Fruit fly (Drosophila melanogaster) whole organism, embryonic: ENCODE data around the gene CG13484.
A peak's percentile ranks its signal among the peaks of the same experiment; 100 is the strongest.

ENCODE experiments used
- Antp ChIP-seq: fragments of 200-800 bp; sonication (Bioruptor generic); optimal IDR thresholded peaks from 3 replicates; lab custom pipeline; 2016; ENCODE audit warnings: missing biosample characterization, missing genetic modification characterization
- Asciz ChIP-seq: fragments of 200-800 bp; sonication (Bioruptor generic); optimal IDR thresholded peaks from 2 replicates; lab custom pipeline; 2017; ENCODE audit warnings: missing biosample characterization, mild to moderate bottlenecking, missing genetic modification characterization, missing genetic modification reagents
- Atf-2 ChIP-seq: fragments of 200-800 bp; sonication (Bioruptor generic); optimal IDR thresholded peaks from 2 replicates; lab custom pipeline; 2016; ENCODE audit warnings: missing biosample characterization, missing genetic modification characterization
- Awh ChIP-seq: fragments of 200-800 bp; sonication (Bioruptor generic); IDR thresholded peaks from 2 replicates; pipeline ENCODE4, ENCODE4 v1.3.6; 2022; ENCODE audit warnings: missing biosample characterization, missing genetic modification characterization
- CG10267 ChIP-seq: fragments of 200-800 bp; sonication (Bioruptor generic); optimal IDR thresholded peaks from 2 replicates; lab custom pipeline; 2018; ENCODE audit warnings: missing biosample characterization, mild to moderate bottlenecking, missing genetic modification characterization, moderate library complexity
- CG10654 ChIP-seq: fragments of 200-800 bp; sonication (Bioruptor generic); optimal IDR thresholded peaks from 2 replicates; lab custom pipeline; 2016; ENCODE audit warnings: missing biosample characterization, missing genetic modification characterization
- CG12071 ChIP-seq: fragments of 200-800 bp; sonication (Bioruptor generic); optimal IDR thresholded peaks from 3 replicates; lab custom pipeline; 2018; ENCODE audit warnings: missing biosample characterization, mild to moderate bottlenecking, missing genetic modification characterization
- CG1233 ChIP-seq: fragments of 200-800 bp; sonication (Bioruptor generic); optimal IDR thresholded peaks from 4 replicates; lab custom pipeline; 2018; ENCODE audit warnings: missing biosample characterization, mild to moderate bottlenecking, missing genetic modification characterization
- CG14710 ChIP-seq: fragments of 200-800 bp; sonication (Bioruptor generic); optimal IDR thresholded peaks from 3 replicates; lab custom pipeline; 2019; ENCODE audit warnings: missing biosample characterization, mild to moderate bottlenecking, missing genetic modification characterization, moderate library complexity
- CG15011 ChIP-seq: fragments of 200-800 bp; sonication (Bioruptor generic); optimal IDR thresholded peaks from 3 replicates; lab custom pipeline; 2018; ENCODE audit warnings: missing biosample characterization, mild to moderate bottlenecking, missing genetic modification characterization
- CG30431 ChIP-seq: fragments of 200-800 bp; sonication (Bioruptor generic); optimal IDR thresholded peaks from 2 replicates; lab custom pipeline; 2017; ENCODE audit warnings: missing biosample characterization, missing genetic modification characterization
- CG31224 ChIP-seq: fragments of 200-800 bp; sonication (Bioruptor generic); IDR thresholded peaks from 2 replicates; pipeline ENCODE4 v1.3.6; 2022; ENCODE audit warnings: missing biosample characterization, missing genetic modification characterization
- CG32532 ChIP-seq: fragments of 200-800 bp; sonication (Bioruptor generic); IDR thresholded peaks from 2 replicates; pipeline ENCODE4 v1.3.6; 2022; ENCODE audit warnings: missing biosample characterization, missing genetic modification characterization
- CG32772 ChIP-seq: fragments of 200-800 bp; sonication (Bioruptor generic); IDR thresholded peaks from 2 replicates; pipeline ENCODE4 v1.3.6; 2022; ENCODE audit warnings: missing biosample characterization, missing genetic modification characterization
- CG34376 ChIP-seq: fragments of 200-800 bp; sonication (Bioruptor generic); optimal IDR thresholded peaks from 2 replicates; lab custom pipeline; 2018; ENCODE audit warnings: missing biosample characterization, mild to moderate bottlenecking, missing genetic modification characterization
- CG43689 ChIP-seq: fragments of 200-800 bp; sonication (Bioruptor generic); IDR thresholded peaks from 2 replicates; pipeline ENCODE4 v1.3.6; 2022; ENCODE audit warnings: missing biosample characterization, missing genetic modification characterization
- CHES-1-like ChIP-seq: fragments of 200-800 bp; sonication (Bioruptor generic); optimal IDR thresholded peaks from 2 replicates; lab custom pipeline; 2016; ENCODE audit warnings: missing biosample characterization, missing genetic modification characterization
- CkIIα-i1 ChIP-seq: fragments of 200-800 bp; sonication (Bioruptor generic); IDR thresholded peaks from 2 replicates; pipeline ENCODE4 v1.3.6; 2022; ENCODE audit warnings: missing biosample characterization, missing genetic modification characterization
- Dip2 ChIP-seq: fragments of 200-800 bp; sonication (Bioruptor generic); IDR thresholded peaks from 2 replicates; pipeline ENCODE4 v1.3.6; 2022; ENCODE audit warnings: missing biosample characterization, missing genetic modification characterization
- Dip3 ChIP-seq: fragments of 200-800 bp; sonication (Bioruptor generic); optimal IDR thresholded peaks from 3 replicates; lab custom pipeline; 2016; ENCODE audit warnings: missing biosample characterization, missing genetic modification characterization
- Fer2 ChIP-seq: fragments of 200-800 bp; sonication (Bioruptor generic); optimal IDR thresholded peaks from 2 replicates; lab custom pipeline; 2018; ENCODE audit warnings: missing biosample characterization, mild to moderate bottlenecking, missing genetic modification characterization, moderate library complexity
- Hmx ChIP-seq: fragments of 200-800 bp; sonication (Bioruptor generic); optimal IDR thresholded peaks from 2 replicates; lab custom pipeline; 2016; ENCODE audit warnings: missing biosample characterization, missing genetic modification characterization
- Hr3 ChIP-seq: fragments of 200-800 bp; sonication (Bioruptor generic); optimal IDR thresholded peaks from 3 replicates; lab custom pipeline; 2016; ENCODE audit warnings: missing biosample characterization, missing genetic modification characterization
- MTF-1 ChIP-seq: fragments of 200-800 bp; sonication (Bioruptor generic); optimal IDR thresholded peaks from 2 replicates; lab custom pipeline; 2018; ENCODE audit warnings: missing biosample characterization, mild to moderate bottlenecking, missing genetic modification characterization, borderline replicate concordance
- Myb ChIP-seq: fragments of 200-800 bp; sonication (Bioruptor generic); optimal IDR thresholded peaks from 2 replicates; lab custom pipeline; 2016; ENCODE audit warnings: missing biosample characterization, missing genetic modification characterization
- Oaz ChIP-seq: fragments of 200-800 bp; sonication (Bioruptor generic); IDR thresholded peaks from 2 replicates; pipeline ENCODE4 v1.3.6; 2022; ENCODE audit warnings: missing biosample characterization, missing genetic modification characterization
- Rx ChIP-seq: fragments of 200-800 bp; sonication (Bioruptor generic); IDR thresholded peaks from 2 replicates; pipeline ENCODE4 v1.3.6; 2022; ENCODE audit warnings: missing biosample characterization, missing genetic modification characterization
- Sox100B ChIP-seq: fragments of 200-800 bp; sonication (Bioruptor generic); optimal IDR thresholded peaks from 3 replicates; lab custom pipeline; 2018; ENCODE audit warnings: missing biosample characterization, mild to moderate bottlenecking, missing genetic modification characterization
- Spps ChIP-seq: fragments of 200-800 bp; sonication (Bioruptor generic); optimal IDR thresholded peaks from 2 replicates; lab custom pipeline; 2018; ENCODE audit warnings: missing biosample characterization, mild to moderate bottlenecking, missing genetic modification characterization
- Sry-δ ChIP-seq: fragments of 200-800 bp; sonication (Bioruptor generic); optimal IDR thresholded peaks from 2 replicates; lab custom pipeline; 2016; ENCODE audit warnings: missing biosample characterization, missing genetic modification characterization
- Tbp ChIP-seq: fragments of >200 bp; optimal IDR thresholded peaks from 2 replicates; lab custom pipeline; 2018; ENCODE audit warnings: missing biosample characterization, missing genetic modification characterization
- amos ChIP-seq: fragments of 200-800 bp; sonication (Bioruptor generic); IDR thresholded peaks from 2 replicates; pipeline ENCODE4 v1.3.6; 2022; ENCODE audit warnings: missing biosample characterization, missing genetic modification characterization; ENCODE audit not compliant: partially characterized antibody
- ash1 ChIP-seq: fragments of 200-800 bp; sonication (Bioruptor generic); optimal IDR thresholded peaks from 2 replicates; lab custom pipeline; 2018; ENCODE audit warnings: missing biosample characterization, mild to moderate bottlenecking, missing genetic modification characterization
- ato ChIP-seq: fragments of 200-800 bp; sonication (Bioruptor generic); IDR thresholded peaks from 2 replicates; pipeline ENCODE4 v1.3.6; 2022; ENCODE audit warnings: missing biosample characterization, missing genetic modification characterization; ENCODE audit not compliant: partially characterized antibody
- cas ChIP-seq: fragments of 200-800 bp; sonication (Bioruptor generic); IDR thresholded peaks from 2 replicates; pipeline ENCODE4 v1.3.6; 2022; ENCODE audit warnings: missing biosample characterization, missing genetic modification characterization
- chif ChIP-seq, 2 experiments: fragments of 200-800 bp; sonication (Bioruptor generic); optimal IDR thresholded peaks; 3 replicates each; lab custom pipeline; 2016; ENCODE audit warnings: missing biosample characterization in 2 of 2, missing genetic modification characterization in 2 of 2
- chm ChIP-seq: fragments of 200-800 bp; sonication (Bioruptor generic); IDR thresholded peaks from 2 replicates; pipeline ENCODE4 v1.3.6; 2022; ENCODE audit warnings: missing biosample characterization, missing genetic modification characterization
- corto ChIP-seq: fragments of 200-800 bp; sonication (Bioruptor generic); optimal IDR thresholded peaks from 2 replicates; lab custom pipeline; 2016; ENCODE audit warnings: missing biosample characterization, mild to moderate bottlenecking, missing genetic modification characterization, moderate library complexity
- fd64A ChIP-seq: fragments of 200-800 bp; sonication (Bioruptor generic); optimal IDR thresholded peaks from 3 replicates; lab custom pipeline; 2018; ENCODE audit warnings: missing biosample characterization, mild to moderate bottlenecking, missing genetic modification characterization
- gcm2 ChIP-seq: fragments of 200-800 bp; sonication (Bioruptor generic); optimal IDR thresholded peaks from 2 replicates; lab custom pipeline; 2016; ENCODE audit warnings: missing biosample characterization, missing genetic modification characterization
- gfzf ChIP-seq: fragments of 200-800 bp; sonication (Bioruptor generic); optimal IDR thresholded peaks from 2 replicates; lab custom pipeline; 2016; ENCODE audit warnings: missing biosample characterization, mild to moderate bottlenecking, missing genetic modification characterization, moderate library complexity
- gsb-n ChIP-seq: fragments of 200-800 bp; sonication (Bioruptor generic); optimal IDR thresholded peaks from 3 replicates; lab custom pipeline; 2018; ENCODE audit warnings: missing biosample characterization, mild to moderate bottlenecking, missing genetic modification characterization
- h ChIP-seq: fragments of >200 bp; optimal IDR thresholded peaks from 2 replicates; lab custom pipeline; 2017
- her ChIP-seq: fragments of 200-800 bp; sonication (Bioruptor generic); optimal IDR thresholded peaks from 2 replicates; lab custom pipeline; 2016; ENCODE audit warnings: missing biosample characterization, missing genetic modification characterization
- nerfin-2 ChIP-seq: fragments of 200-800 bp; sonication (Bioruptor generic); IDR thresholded peaks from 2 replicates; pipeline ENCODE4 v1.3.6; 2022; ENCODE audit warnings: missing biosample characterization, missing genetic modification characterization; ENCODE audit not compliant: partially characterized antibody
- pan ChIP-seq, 4 experiments: fragments of >200 bp in 3 of 4; fragments of 200-800 bp in 1 of 4; sonication (Bioruptor generic) in 1 of 4; optimal IDR thresholded peaks in 3 of 4; IDR thresholded peaks in 1 of 4; 2 replicates each; pipeline versions ENCODE4 v1.3.6 to Lab custom; 2017 to 2022; ENCODE audit warnings: missing biosample characterization in 2 of 4, missing genetic modification characterization in 2 of 4, mixed read lengths in 1 of 4
- sd ChIP-seq: fragments of 200-800 bp; sonication (Bioruptor generic); optimal IDR thresholded peaks from 3 replicates; lab custom pipeline; 2018; ENCODE audit warnings: missing biosample characterization, mild to moderate bottlenecking, missing genetic modification characterization, moderate library complexity
- so ChIP-seq: fragments of 200-800 bp; sonication (Bioruptor generic); IDR thresholded peaks from 3 replicates; pipeline ENCODE4 v1.3.6; 2022; ENCODE audit warnings: missing biosample characterization, missing genetic modification characterization
- tgo ChIP-seq: fragments of 200-800 bp; sonication (Bioruptor generic); IDR thresholded peaks from 3 replicates; pipeline ENCODE4 v1.3.6; 2022; ENCODE audit warnings: missing biosample characterization, missing genetic modification characterization
- tio ChIP-seq: fragments of 200-800 bp; sonication (Bioruptor generic); optimal IDR thresholded peaks from 2 replicates; lab custom pipeline; 2017; ENCODE audit warnings: missing biosample characterization, missing genetic modification characterization, inconsistent platforms
- trem ChIP-seq: fragments of 200-800 bp; optimal IDR thresholded peaks from 3 replicates; lab custom pipeline; 2019; ENCODE audit warnings: missing biosample characterization, mild to moderate bottlenecking, missing genetic modification characterization, moderate library complexity
- yki ChIP-seq: fragments of >200 bp; optimal IDR thresholded peaks from 3 replicates; lab custom pipeline; 2018

CG13484 gene

DNA sequence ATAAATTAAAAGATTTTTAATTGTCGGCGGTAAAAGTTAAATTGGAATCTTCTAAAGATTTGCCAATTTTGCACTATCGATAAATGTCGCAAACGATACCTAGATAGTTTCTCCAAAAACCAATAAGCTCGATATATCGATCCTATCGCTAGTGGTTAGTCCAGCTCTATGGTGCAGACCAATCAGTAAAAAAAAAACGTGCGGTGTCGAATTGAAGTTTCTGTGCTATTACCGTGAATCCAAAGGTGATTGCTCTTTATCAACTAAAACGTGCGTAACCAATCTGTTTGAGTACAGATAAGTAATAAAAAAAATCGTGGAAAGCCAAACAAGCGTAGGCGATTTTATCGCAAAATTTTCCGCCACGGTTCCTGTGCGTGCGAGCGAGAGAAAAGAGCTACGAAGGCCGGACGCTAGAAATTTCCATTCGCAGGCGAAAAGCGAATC is 16.0 kb downstream of the CG13484 start, which contains the start of gene Hsp110 (continued):
- TF ChIP-seq chif (GFP tag; optimal IDR thresholded peaks at IDR 0.05; lab: Kevin White, UChicago) (no peak), corto (GFP tag; lab: Kevin White, UChicago) (peak; percentile 23), Fer2 (no peak), CG10654 (no peak), CG12071 (GFP tag; lab: Kevin White, UChicago) (no peak), CG32532 (GFP tag; lab: Robert Waterston, UW) (peak; percentile 53), sd (tag; lab: Kevin White, UChicago) (peak; percentile 13), Tbp (GFP tag; lab: Kevin White, UChicago) (no peak), Oaz (no peak), CHES-1-like (GFP tag; lab: Kevin White, UChicago) (peak; percentile 74), tio (no peak), Sox100B (no peak), MTF-1 (no peak), yki (lab: Kevin White, UChicago) (no peak), ash1 (no peak), CG43689 (GFP tag; lab: Robert Waterston, UW) (no peak), Sry-δ (GFP tag; lab: Kevin White, UChicago) (peak; percentile 98), gsb-n (peak; percentile 47), ato (peak; percentile 99), fd64A (GFP tag; lab: Kevin White, UChicago) (no peak), Hmx (GFP tag; lab: Kevin White, UChicago) (no peak), Atf-2 (GFP tag; lab: Kevin White, UChicago) (no peak), CG30431 (GFP tag; lab: Kevin White, UChicago) (no peak), CkIIα-i1 (GFP tag; lab: Robert Waterston, UW) (no peak), CG34376 (GFP tag; lab: Kevin White, UChicago) (peak; percentile 72), amos (peak; percentile 100), Dip3 (GFP tag; lab: Kevin White, UChicago) (peak; percentile 99), CG1233 (GFP tag; lab: Kevin White, UChicago) (no peak), Spps (tag; lab: Kevin White, UChicago) (no peak), nerfin-2 (GFP tag; lab: Robert Waterston, UW) (peak; percentile 98), CG14710 (tag; lab: Kevin White, UChicago) (peak; percentile 70), Hr3 (GFP tag; lab: Kevin White, UChicago) (no peak), CG10267 (peak; percentile 67), CG32772 (GFP tag; lab: Robert Waterston, UW) (peak; percentile 55; the same call in 1 of the 2 replicates), Awh (GFP tag; lab: Robert Waterston, UW) (no peak), Dip2 (GFP tag; lab: Robert Waterston, UW) (no peak), Rx (GFP tag; lab: Robert Waterston, UW) (no peak), her (peak; percentile 49), Antp (GFP tag; lab: Kevin White, UChicago) (no peak), trem (peak; percentile 65), Myb (GFP tag; lab: Kevin White, UChicago) (peak; percentile 62), cas (GFP tag; lab: Robert Waterston, UW) (no peak), h (lab: Kevin White, UChicago) (no peak), chm (GFP tag; lab: Robert Waterston, UW) (no peak), tgo (GFP tag; lab: Robert Waterston, UW) (no peak), gfzf (peak; percentile 27), gcm2 (GFP tag; lab: Kevin White, UChicago) (no peak), CG31224 (GFP tag; lab: Robert Waterston, UW) (no peak), pan (optimal IDR thresholded peaks at IDR 0.05; lab: Kevin White, UChicago) (no peak), pan (GFP tag; optimal IDR thresholded peaks at IDR 0.05 in 1 of 2, IDR thresholded peaks at IDR 0.05 in 1 of 2) (no peak), Asciz (GFP tag; lab: Kevin White, UChicago) (no peak), so (no peak), CG15011 (GFP tag; lab: Kevin White, UChicago) (no peak)
